Fruit fly (Drosophila melanogaster): ENCODE measurements around the gene for.
A peak's percentile ranks its signal among the peaks of the same experiment; 100 is the strongest.

for gene

DNA sequence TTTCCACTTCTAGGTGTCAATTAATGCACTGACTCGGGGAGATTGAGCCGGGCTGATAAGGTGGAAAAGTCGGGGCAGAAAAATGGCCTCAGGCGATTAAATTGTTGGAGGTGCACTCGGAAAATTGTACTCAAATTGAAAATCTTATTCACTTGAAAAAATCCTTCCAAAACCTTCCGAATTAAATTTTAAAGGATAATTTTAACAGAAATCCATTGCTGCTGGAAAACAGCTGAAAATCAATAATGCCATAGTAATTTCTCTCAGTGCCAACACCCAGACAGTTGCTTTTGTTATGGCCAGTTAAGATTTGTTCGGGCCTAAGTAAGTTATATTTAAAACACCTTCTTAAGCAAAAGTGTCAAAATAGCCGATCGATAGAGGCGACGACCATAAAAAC lies 55.9 kb downstream of the for start (continued):
- no peak for TF ChIP-seq Dip2 (GFP tag; IDR thresholded peaks at IDR 0.05)
- TF ChIP-seq vvl (GFP tag; IDR thresholded peaks at IDR 0.05), result peak; percentile 28; the same call in 1 of the 2 replicates
- no peak for TF ChIP-seq pros (GFP tag; optimal IDR thresholded peaks at IDR 0.05)
- no peak for TF ChIP-seq inv (GFP tag; IDR thresholded peaks at IDR 0.05; ENCODE audit: partially characterized antibody)
- TF ChIP-seq CG4854 (GFP tag; optimal IDR thresholded peaks at IDR 0.05), result no peak
- TF ChIP-seq NC2α (GFP tag; optimal IDR thresholded peaks at IDR 0.05), result peak; percentile 2
- TF ChIP-seq jing (GFP tag; optimal IDR thresholded peaks at IDR 0.05), result peak; percentile 19
- peak; percentile 25 for TF ChIP-seq Atf-2 (GFP tag; optimal IDR thresholded peaks at IDR 0.05)
- TF ChIP-seq ranshi (GFP tag; IDR thresholded peaks at IDR 0.05), result peak; percentile 27; the same call in 1 of the 2 replicates
- peak; percentile 41 for TF ChIP-seq gsb-n (tag; optimal IDR thresholded peaks at IDR 0.05)
- TF ChIP-seq CG32772 (GFP tag; IDR thresholded peaks at IDR 0.05), result peak; percentile 43; the same call in 1 of the 2 replicates
- TF ChIP-seq ken (GFP tag; IDR thresholded peaks at IDR 0.05), result no peak
- peak; percentile 30 for TF ChIP-seq lilli (GFP tag; optimal IDR thresholded peaks at IDR 0.05)
- no peak for TF ChIP-seq CG3163 (GFP tag; optimal IDR thresholded peaks at IDR 0.05)
- TF ChIP-seq tin (GFP tag; optimal IDR thresholded peaks at IDR 0.05), result peak; percentile 34
- peak; percentile 34 for TF ChIP-seq D19A (tag; optimal IDR thresholded peaks at IDR 0.05)
- TF ChIP-seq dati (GFP tag; IDR thresholded peaks at IDR 0.05), result no peak
- no peak for TF ChIP-seq ind (GFP tag; optimal IDR thresholded peaks at IDR 0.05)
- TF ChIP-seq Hr51 (GFP tag; optimal IDR thresholded peaks at IDR 0.05), result no peak
- no peak for TF ChIP-seq luna (GFP tag; optimal IDR thresholded peaks at IDR 0.05)
- peak; percentile 33 for TF ChIP-seq CG11504 (tag; optimal IDR thresholded peaks at IDR 0.05)
- no peak for TF ChIP-seq HHEX (GFP tag; optimal IDR thresholded peaks at IDR 0.05)
- no peak for TF ChIP-seq sc (optimal IDR thresholded peaks at IDR 0.05)
- peak; percentile 16 for TF ChIP-seq sc (GFP tag; optimal IDR thresholded peaks at IDR 0.05)
- TF ChIP-seq Blimp-1 (GFP tag; optimal IDR thresholded peaks at IDR 0.05), result peak; percentile 22
- TF ChIP-seq CG10654 (GFP tag; optimal IDR thresholded peaks at IDR 0.05), result no peak
- TF ChIP-seq tio (GFP tag; optimal IDR thresholded peaks at IDR 0.05), result no peak

DNA sequence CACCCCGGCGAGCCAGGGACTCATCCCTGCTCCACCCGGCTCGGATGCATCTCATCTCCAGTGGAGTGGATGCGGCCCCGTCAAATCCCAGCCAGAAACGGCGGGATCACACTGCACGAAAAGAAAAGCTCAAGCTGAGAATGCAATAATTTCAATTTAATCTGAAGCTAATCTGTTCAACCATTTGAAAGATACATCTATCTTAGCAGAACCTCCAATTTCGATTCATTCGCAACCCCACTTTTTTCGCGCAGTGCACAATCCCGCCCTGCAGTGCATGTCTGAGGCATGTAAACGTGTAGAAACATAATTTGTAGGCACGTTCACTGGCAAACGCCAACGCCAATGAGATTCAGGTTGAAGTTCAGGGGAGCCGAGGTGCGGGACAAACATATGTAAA lies 58.3 kb downstream of the for start:
- TF ChIP-seq sd (tag; optimal IDR thresholded peaks at IDR 0.05) (no peak), seq (GFP tag; IDR thresholded peaks at IDR 0.05) (0 out of 2 replicates have a peak, but pooled peaks have one; percentile 11), dpn (GFP tag; optimal IDR thresholded peaks at IDR 0.05) (peak; percentile 16 to 48), CG1603 (tag; optimal IDR thresholded peaks at IDR 0.05) (peak; percentile 80), CG4360 (GFP tag; IDR thresholded peaks at IDR 0.05) (no peak), HLHmδ (GFP tag; optimal IDR thresholded peaks at IDR 0.05) (no peak), Mrtf (GFP tag; IDR thresholded peaks at IDR 0.05) (no peak; the same call in 2 of the 3 replicates), inv (GFP tag; IDR thresholded peaks at IDR 0.05; ENCODE audit: partially characterized antibody) (no peak), org-1 (GFP tag; optimal IDR thresholded peaks at IDR 0.05) (peak; percentile 19), CG2116 (GFP tag; optimal IDR thresholded peaks at IDR 0.05) (no peak), CG2199 (GFP tag; IDR thresholded peaks at IDR 0.05) (no peak), bcd (GFP tag; optimal IDR thresholded peaks at IDR 0.05) (peak; percentile 53), Dll (GFP tag; IDR thresholded peaks at IDR 0.05; ENCODE audit: partially characterized antibody) (no peak), ERR (GFP tag; optimal IDR thresholded peaks at IDR 0.05) (no peak), CG14667 (GFP tag; IDR thresholded peaks at IDR 0.05) (0 out of 2 replicates have a peak, but pooled peaks have one; percentile 27), Antp (GFP tag; optimal IDR thresholded peaks at IDR 0.05) (peak; percentile 65), sens (GFP tag) (peak; percentile 91), az2 (GFP tag; optimal IDR thresholded peaks at IDR 0.05) (peak; percentile 51), mirr (GFP tag; optimal IDR thresholded peaks at IDR 0.05) (no peak), CG10462 (GFP tag; optimal IDR thresholded peaks at IDR 0.05) (no peak), ken (GFP tag; IDR thresholded peaks at IDR 0.05) (peak; percentile 57; the same call in 1 of the 3 replicates), CG43689 (GFP tag; IDR thresholded peaks at IDR 0.05) (no peak), CG17385 (GFP tag; optimal IDR thresholded peaks at IDR 0.05) (no peak), ind (GFP tag; optimal IDR thresholded peaks at IDR 0.05) (peak; percentile 42), Med (GFP tag) (peak; percentile 82), Sry-β (GFP tag; optimal IDR thresholded peaks at IDR 0.05) (no peak), pzg (GFP tag; optimal IDR thresholded peaks at IDR 0.05) (no peak), CG4617 (GFP tag; optimal IDR thresholded peaks at IDR 0.05; ENCODE audit: borderline replicate concordance) (no peak)
